Worm (Caenorhabditis elegans): ENCODE results near the gene irld-18.
A peak's percentile ranks its signal among the peaks of the same experiment; 100 is the strongest.

- TF ChIP-seq ces-1 (GFP tag; optimal IDR thresholded peaks at IDR 0.05), result no peak
- no peak for TF ChIP-seq unc-130 (tag; optimal IDR thresholded peaks at IDR 0.05)
- no peak for TF ChIP-seq egl-13 (tag; optimal IDR thresholded peaks at IDR 0.05)
- TF ChIP-seq nhr-11 (tag; optimal IDR thresholded peaks at IDR 0.05), result peak; percentile 14
- no peak for TF ChIP-seq ztf-11 (tag; optimal IDR thresholded peaks at IDR 0.05)
- TF ChIP-seq aly-2 (tag; optimal IDR thresholded peaks at IDR 0.05), result no peak
- no peak for TF ChIP-seq ama-1 (optimal IDR thresholded peaks at IDR 0.05)
- TF ChIP-seq nhr-237 (tag; optimal IDR thresholded peaks at IDR 0.05), result no peak
- TF ChIP-seq ztf-4 (tag; optimal IDR thresholded peaks at IDR 0.05), result peak; percentile 58
Measured at ce11 chrIV:14606469-14606868, 25.6 kb upstream of the irld-18 start.
